Fruit fly (Drosophila melanogaster): ENCODE results near the gene sturkopf.

The sturkopf gene

dm6 chr3L:1334571-1335427, 21.6 kb upstream of the sturkopf start, which contains the start of the genes Hmbs and CG2211 (continued):
- TF ChIP-seq nmo (GFP tag; optimal IDR thresholded peaks at IDR 0.05) (peak; percentile 90), sug (tag; optimal IDR thresholded peaks at IDR 0.05) (peak; percentile 89), danr (GFP tag; IDR thresholded peaks at IDR 0.05) (peak; percentile 68), CG12299 (tag; optimal IDR thresholded peaks at IDR 0.05) (peak; percentile 22), Fer2 (tag; optimal IDR thresholded peaks at IDR 0.05) (peak; percentile 82), so (GFP tag; IDR thresholded peaks at IDR 0.05) (peak; percentile 79; the same call in 2 of the 3 replicates), sna (GFP tag; IDR thresholded peaks at IDR 0.05; ENCODE audit: partially characterized antibody) (no peak), klu (GFP tag; IDR thresholded peaks at IDR 0.05) (peak; percentile 77), unpg (GFP tag; optimal IDR thresholded peaks at IDR 0.05) (peak; percentile 78), D19A (tag; optimal IDR thresholded peaks at IDR 0.05) (peak; percentile 73), D19B (GFP tag; optimal IDR thresholded peaks at IDR 0.05) (peak; percentile 63), CG2678 (tag; optimal IDR thresholded peaks at IDR 0.05) (peak; percentile 89), CG11695 (GFP tag; IDR thresholded peaks at IDR 0.05) (peak; percentile 76), CG10274 (GFP tag; optimal IDR thresholded peaks at IDR 0.05) (no peak), fd102C (GFP tag; optimal IDR thresholded peaks at IDR 0.05) (no peak), CG12236 (GFP tag; optimal IDR thresholded peaks at IDR 0.05) (peak; percentile 77), TFAM (GFP tag; optimal IDR thresholded peaks at IDR 0.05) (peak; percentile 45), CG16813 (GFP tag; IDR thresholded peaks at IDR 0.05; ENCODE audit: partially characterized antibody) (peak; percentile 54), nom (GFP tag; optimal IDR thresholded peaks at IDR 0.05) (peak; percentile 29), Hand (GFP tag; optimal IDR thresholded peaks at IDR 0.05) (peak; percentile 23), CG31224 (GFP tag; IDR thresholded peaks at IDR 0.05) (peak; percentile 74), ato (GFP tag; IDR thresholded peaks at IDR 0.05; ENCODE audit: partially characterized antibody) (no peak), Med (GFP tag) (peak; percentile 98), ara (GFP tag; IDR thresholded peaks at IDR 0.05) (peak; percentile 78), CG14667 (GFP tag; IDR thresholded peaks at IDR 0.05) (peak; percentile 62), al (GFP tag; IDR thresholded peaks at IDR 0.05) (peak; percentile 79), tgo (GFP tag; IDR thresholded peaks at IDR 0.05) (peak; percentile 83), CG8765 (GFP tag; IDR thresholded peaks at IDR 0.05) (peak; percentile 70), CG18599 (GFP tag; optimal IDR thresholded peaks at IDR 0.05) (peak; percentile 91), Myb (GFP tag; optimal IDR thresholded peaks at IDR 0.05) (peak; percentile 78), Atf-2 (GFP tag; optimal IDR thresholded peaks at IDR 0.05) (peak; percentile 82), Fer3 (tag; optimal IDR thresholded peaks at IDR 0.05) (peak; percentile 84), CG14014 (GFP tag; IDR thresholded peaks at IDR 0.05) (peak; percentile 87), jing (GFP tag; optimal IDR thresholded peaks at IDR 0.05) (no peak), Oaz (GFP tag; IDR thresholded peaks at IDR 0.05) (peak; percentile 42; the same call in 1 of the 2 replicates), CG12104 (GFP tag; optimal IDR thresholded peaks at IDR 0.05) (peak; percentile 78), Sox102F (GFP tag; optimal IDR thresholded peaks at IDR 0.05) (peak; percentile 84), CG13287 (GFP tag; IDR thresholded peaks at IDR 0.05; ENCODE audit: partially characterized antibody) (peak; percentile 75), Lhr (GFP tag; optimal IDR thresholded peaks at IDR 0.05) (peak; percentile 80), kah (GFP tag; optimal IDR thresholded peaks at IDR 0.05) (peak; percentile 58), CG32772 (GFP tag; IDR thresholded peaks at IDR 0.05) (peak; percentile 73), otp (GFP tag; IDR thresholded peaks at IDR 0.05) (peak; percentile 71; the same call in 2 of the 3 replicates), CG17385 (GFP tag; optimal IDR thresholded peaks at IDR 0.05) (peak; percentile 67), Lpt (GFP tag; optimal IDR thresholded peaks at IDR 0.05) (no peak), HLHmδ (GFP tag; optimal IDR thresholded peaks at IDR 0.05) (peak; percentile 65), CG1529 (GFP tag; optimal IDR thresholded peaks at IDR 0.05) (peak; percentile 44), ab (GFP tag; optimal IDR thresholded peaks at IDR 0.05) (peak; percentile 73), Ada2b (GFP tag; IDR thresholded peaks at IDR 0.05) (peak; percentile 83)

Measured in whole organism, embryonic.